Worm (Caenorhabditis elegans) whole organism, mixed stage, embryonic: ENCODE results near the gene dop-3.

Experiments
- M03D4.4 ChIP-seq: sonication (generic microtip); optimal IDR thresholded peaks from 2 replicates; lab custom pipeline; 2017; ENCODE audit warnings: mild to moderate bottlenecking, missing genetic modification characterization, missing compliant biosample characterization
- blmp-1 ChIP-seq: fragments of 150-350 bp; optimal IDR thresholded peaks from 2 replicates; lab custom pipeline; 2014; ENCODE audit warnings: missing biosample characterization, missing genetic modification characterization
- ceh-43 ChIP-seq: fragments of 200-800 bp; sonication (Bioruptor generic); optimal IDR thresholded peaks from 2 replicates; lab custom pipeline; 2018; ENCODE audit warnings: mild to moderate bottlenecking, missing genetic modification characterization, moderate library complexity, missing compliant biosample characterization
- ceh-83 ChIP-seq: fragments of 200-800 bp; sonication (Bioruptor generic); optimal IDR thresholded peaks from 2 replicates; lab custom pipeline; 2018; ENCODE audit warnings: mild to moderate bottlenecking, missing genetic modification characterization, missing compliant biosample characterization
- ces-1 ChIP-seq: fragments of 150-350 bp; optimal IDR thresholded peaks from 2 replicates; lab custom pipeline; 2014; ENCODE audit warnings: missing biosample characterization, missing genetic modification reagents, missing genetic modification characterization
- cnd-1 ChIP-seq: fragments of 200-800 bp; sonication (Bioruptor generic); optimal IDR thresholded peaks from 2 replicates; lab custom pipeline; 2018; ENCODE audit warnings: mild to moderate bottlenecking, missing genetic modification characterization, missing compliant biosample characterization
- drap-1 ChIP-seq: fragments of 200-800 bp; sonication (Bioruptor generic); optimal IDR thresholded peaks from 3 replicates; lab custom pipeline; 2018; ENCODE audit warnings: mild to moderate bottlenecking, missing genetic modification characterization, missing compliant biosample characterization
- elt-1 ChIP-seq: sonication (generic microtip); optimal IDR thresholded peaks from 2 replicates; lab custom pipeline; 2017; ENCODE audit warnings: missing genetic modification characterization, mild to moderate bottlenecking, missing compliant biosample characterization, antibody characterized with exemption, moderate library complexity, borderline replicate concordance; ENCODE audit not compliant: insufficient read depth
- elt-3 ChIP-seq: fragments of 150-350 bp; optimal IDR thresholded peaks from 2 replicates; lab custom pipeline; 2014; ENCODE audit warnings: missing biosample characterization, missing genetic modification characterization
- ham-2 ChIP-seq: fragments of 200-800 bp; sonication (Bioruptor generic); optimal IDR thresholded peaks from 2 replicates; lab custom pipeline; 2018; ENCODE audit warnings: mild to moderate bottlenecking, missing genetic modification characterization, missing compliant biosample characterization
- hlh-1 ChIP-seq: fragments of 150-350 bp; optimal IDR thresholded peaks from 2 replicates; lab custom pipeline; 2014; ENCODE audit warnings: missing biosample characterization, missing genetic modification reagents, missing genetic modification characterization
- lin-13 ChIP-seq: fragments of 150-350 bp; optimal IDR thresholded peaks from 2 replicates; lab custom pipeline; 2014; ENCODE audit warnings: missing biosample characterization, missing genetic modification characterization
- lin-32 ChIP-seq: fragments of 200-800 bp; sonication (Bioruptor generic); optimal IDR thresholded peaks from 2 replicates; lab custom pipeline; 2018; ENCODE audit warnings: mild to moderate bottlenecking, missing genetic modification characterization, missing compliant biosample characterization
- lsy-2 ChIP-seq: fragments of 150-350 bp; optimal IDR thresholded peaks from 2 replicates; lab custom pipeline; 2014; ENCODE audit warnings: missing biosample characterization, missing genetic modification characterization
- mab-5 ChIP-seq: fragments of 150-350 bp; optimal IDR thresholded peaks from 2 replicates; lab custom pipeline; 2014; ENCODE audit warnings: missing biosample characterization, missing genetic modification characterization
- mep-1 ChIP-seq: fragments of 150-350 bp; optimal IDR thresholded peaks from 2 replicates; lab custom pipeline; 2017; ENCODE audit warnings: missing biosample characterization, missing genetic modification reagents, missing genetic modification characterization, inconsistent platforms
- mls-2 ChIP-seq: sonication (generic microtip); optimal IDR thresholded peaks from 2 replicates; lab custom pipeline; 2016; ENCODE audit warnings: mild to moderate bottlenecking, missing genetic modification characterization, moderate library complexity, missing compliant biosample characterization
- nhr-12 ChIP-seq: fragments of 150-350 bp; optimal IDR thresholded peaks from 2 replicates; lab custom pipeline; 2014; ENCODE audit warnings: missing biosample characterization, missing genetic modification characterization
- nhr-237 ChIP-seq: fragments of 150-350 bp; optimal IDR thresholded peaks from 2 replicates; lab custom pipeline; 2014; ENCODE audit warnings: missing biosample characterization, missing genetic modification characterization
- nhr-28 ChIP-seq: fragments of 150-350 bp; optimal IDR thresholded peaks from 2 replicates; lab custom pipeline; 2014; ENCODE audit warnings: missing biosample characterization, missing genetic modification characterization
- nhr-76 ChIP-seq: sonication (generic microtip); optimal IDR thresholded peaks from 2 replicates; lab custom pipeline; 2017; ENCODE audit warnings: missing biosample characterization, missing genetic modification characterization
- pha-4 ChIP-seq: fragments of 150-350 bp; optimal IDR thresholded peaks from 2 replicates; lab custom pipeline; 2018; ENCODE audit warnings: missing biosample characterization, missing genetic modification reagents, missing genetic modification characterization
- snpc-4 ChIP-seq: fragments of 150-350 bp; optimal IDR thresholded peaks from 2 replicates; lab custom pipeline; 2014; ENCODE audit warnings: missing biosample characterization, missing genetic modification characterization
- sptf-1 ChIP-seq: sonication (generic microtip); optimal IDR thresholded peaks from 2 replicates; lab custom pipeline; 2017; ENCODE audit warnings: mild to moderate bottlenecking, missing genetic modification characterization, moderate library complexity, missing compliant biosample characterization
- tbx-8 ChIP-seq: fragments of 200-800 bp; sonication (Bioruptor generic); optimal IDR thresholded peaks from 2 replicates; lab custom pipeline; 2018; ENCODE audit warnings: mild to moderate bottlenecking, missing genetic modification characterization, moderate library complexity, missing compliant biosample characterization
- unc-120 ChIP-seq: sonication (generic microtip); optimal IDR thresholded peaks from 2 replicates; lab custom pipeline; 2017; ENCODE audit warnings: missing genetic modification characterization, missing compliant biosample characterization; ENCODE audit not compliant: poor library complexity, severe bottlenecking
- unc-39 ChIP-seq: fragments of 150-350 bp; optimal IDR thresholded peaks from 2 replicates; lab custom pipeline; 2014; ENCODE audit warnings: missing biosample characterization, missing genetic modification characterization
- unc-62 ChIP-seq: fragments of 150-350 bp; optimal IDR thresholded peaks from 2 replicates; lab custom pipeline; 2014; ENCODE audit warnings: missing biosample characterization, missing genetic modification reagents, missing genetic modification characterization
- zip-8 ChIP-seq: fragments of 150-350 bp; optimal IDR thresholded peaks from 2 replicates; lab custom pipeline; 2014; ENCODE audit warnings: missing biosample characterization, missing genetic modification characterization
- ztf-11 ChIP-seq: fragments of 150-350 bp; optimal IDR thresholded peaks from 2 replicates; lab custom pipeline; 2014; ENCODE audit warnings: missing biosample characterization, missing genetic modification characterization

dop-3 gene

DNA sequence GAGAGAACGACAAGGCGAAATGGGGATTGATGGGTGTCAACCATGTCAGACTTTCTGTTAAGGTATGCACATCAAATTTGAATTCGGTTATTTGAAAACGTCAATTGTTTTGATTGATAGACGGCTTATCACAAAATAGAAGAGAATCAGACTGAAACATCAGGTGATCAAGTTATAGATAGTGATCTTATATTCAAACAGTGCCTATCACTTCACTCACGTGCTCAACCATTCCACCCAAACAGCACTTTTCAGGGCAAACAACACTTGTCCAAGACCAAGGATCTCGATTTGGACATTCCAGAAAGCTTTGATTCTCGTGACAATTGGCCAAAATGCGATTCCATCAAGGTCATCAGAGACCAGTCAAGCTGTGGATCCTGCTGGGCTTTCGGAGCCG lies 38.1 kb upstream of the dop-3 start:
- TF ChIP-seq elt-3 (tag; lab: Kevin White, UChicago) (no peak), zip-8 (no peak), ham-2 (GFP tag; lab: Kevin White, UChicago) (no peak), pha-4 (tag; lab: Kevin White, UChicago) (no peak), nhr-28 (tag; lab: Kevin White, UChicago) (no peak), cnd-1 (tag; lab: Kevin White, UChicago) (no peak), drap-1 (GFP tag; lab: Kevin White, UChicago) (no peak), ceh-43 (GFP tag; lab: Kevin White, UChicago) (no peak), mls-2 (tag; lab: Kevin White, UChicago) (no peak), sptf-1 (tag; lab: Kevin White, UChicago) (no peak), blmp-1 (tag; lab: Kevin White, UChicago) (no peak), mab-5 (no peak), unc-120 (tag; lab: Kevin White, UChicago) (no peak), unc-62 (GFP tag; lab: Kevin White, UChicago) (no peak)

DNA sequence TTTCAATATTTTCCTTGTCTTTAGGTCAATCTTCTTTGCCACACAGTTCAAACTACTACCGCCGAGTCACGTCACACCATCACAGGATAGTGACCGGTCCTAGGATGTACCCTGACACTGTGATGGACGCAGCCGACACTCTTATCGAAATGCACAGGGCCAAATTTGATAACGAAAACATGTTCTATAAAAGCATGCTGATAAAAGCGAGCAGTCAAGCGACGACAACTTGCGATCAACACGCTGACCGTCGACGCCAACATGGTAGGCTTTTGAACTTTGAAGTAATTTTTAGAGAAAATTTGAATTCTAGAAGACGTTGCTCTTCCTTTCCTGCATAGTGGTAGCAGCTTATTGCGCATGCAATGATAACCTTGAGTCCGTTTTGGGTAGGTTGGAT lies 37.5 kb upstream of the dop-3 start, which contains the start of gene cpr-6:
cpr-6 (plus strand) TSS at position 217 of the 400 bp plus-strand sequence.
- TF ChIP-seq lin-32 (GFP tag; lab: Kevin White, UChicago) (no peak), mab-5 (no peak), nhr-28 (tag; lab: Kevin White, UChicago) (no peak), hlh-1 (tag; lab: Kevin White, UChicago) (no peak), ham-2 (GFP tag; lab: Kevin White, UChicago) (no peak), ceh-43 (GFP tag; lab: Kevin White, UChicago) (no peak), unc-120 (tag; lab: Kevin White, UChicago) (no peak), mep-1 (tag; lab: Kevin White, UChicago) (no peak), lin-13 (tag; lab: Kevin White, UChicago) (no peak), mls-2 (tag; lab: Kevin White, UChicago) (no peak), drap-1 (GFP tag; lab: Kevin White, UChicago) (no peak), lsy-2 (tag; lab: Kevin White, UChicago) (no peak), elt-1 (tag; lab: Kevin White, UChicago) (no peak), unc-62 (GFP tag; lab: Kevin White, UChicago) (no peak), nhr-12 (tag; lab: Kevin White, UChicago) (no peak), blmp-1 (tag; lab: Kevin White, UChicago) (no peak), cnd-1 (tag; lab: Kevin White, UChicago) (no peak), zip-8 (no peak), snpc-4 (tag; lab: Kevin White, UChicago) (no peak)

DNA sequence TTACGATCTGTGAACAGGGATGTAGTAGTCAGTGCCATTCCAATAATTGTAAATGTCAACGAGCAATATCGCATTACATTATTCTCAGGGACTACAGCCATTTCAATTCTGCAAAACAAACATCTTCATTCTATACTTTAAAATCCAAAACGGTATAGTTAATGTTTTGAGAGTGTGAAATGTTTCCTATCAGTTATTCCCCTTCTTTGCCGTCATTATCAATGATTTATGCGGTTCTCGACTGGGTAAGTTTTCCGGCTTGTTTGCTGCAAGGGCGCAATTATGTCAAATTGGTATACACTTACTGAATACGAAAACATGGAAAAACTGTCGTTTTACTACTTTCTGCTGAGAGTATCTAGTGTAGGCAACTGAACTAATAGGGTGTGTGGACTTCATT lies 33.6 kb upstream of the dop-3 start, which contains the start of gene F23G4.1:
F23G4.1 (minus strand) TSS at position 101 of the 400 bp plus-strand sequence.
- no peak for TF ChIP-seq mls-2 (tag; lab: Kevin White, UChicago)
- no peak for TF ChIP-seq zip-8
- no peak for TF ChIP-seq cnd-1 (tag; lab: Kevin White, UChicago)
- TF ChIP-seq nhr-28 (tag; lab: Kevin White, UChicago): no peak
- no peak for TF ChIP-seq blmp-1 (tag; lab: Kevin White, UChicago)
- TF ChIP-seq ces-1 (GFP tag; lab: Kevin White, UChicago): no peak
- TF ChIP-seq tbx-8: no peak
- no peak for TF ChIP-seq pha-4 (tag; lab: Kevin White, UChicago)
- no peak for TF ChIP-seq ceh-83 (GFP tag; lab: Kevin White, UChicago)
- no peak for TF ChIP-seq lin-13 (tag; lab: Kevin White, UChicago)
- TF ChIP-seq sptf-1 (tag; lab: Kevin White, UChicago): no peak
- TF ChIP-seq mab-5: no peak
- TF ChIP-seq nhr-76 (tag; lab: Kevin White, UChicago): no peak

DNA sequence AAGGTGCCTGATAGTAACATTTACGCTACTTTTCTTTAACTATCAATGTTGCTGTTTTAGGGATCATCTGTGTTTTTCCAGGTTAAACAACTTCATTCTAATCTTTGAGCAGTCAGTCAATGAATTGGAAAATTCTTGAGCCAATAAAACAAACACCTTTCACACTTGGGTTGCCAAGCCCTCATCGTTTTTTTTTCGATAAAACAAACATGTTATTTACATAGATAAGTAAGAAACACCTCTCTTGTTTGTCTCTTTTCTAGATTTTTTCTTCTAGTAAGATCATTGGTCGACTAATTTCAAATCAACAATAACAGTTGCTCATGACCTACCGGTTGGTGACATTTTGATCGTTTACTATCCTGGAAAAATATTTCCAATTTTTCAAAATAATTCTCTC lies 32.4 kb upstream of the dop-3 start:
- TF ChIP-seq ztf-11 (tag; lab: Kevin White, UChicago) (no peak), pha-4 (tag; lab: Kevin White, UChicago) (no peak), cnd-1 (tag; lab: Kevin White, UChicago) (no peak), unc-39 (no peak), elt-1 (tag; lab: Kevin White, UChicago) (no peak), ham-2 (GFP tag; lab: Kevin White, UChicago) (no peak), mep-1 (tag; lab: Kevin White, UChicago) (no peak), M03D4.4 (tag; lab: Kevin White, UChicago) (no peak), tbx-8 (no peak), ceh-43 (GFP tag; lab: Kevin White, UChicago) (no peak), nhr-237 (no peak), zip-8 (no peak), hlh-1 (tag; lab: Kevin White, UChicago) (no peak), sptf-1 (tag; lab: Kevin White, UChicago) (no peak), snpc-4 (tag; lab: Kevin White, UChicago) (no peak), ces-1 (GFP tag; lab: Kevin White, UChicago) (no peak), elt-3 (tag; lab: Kevin White, UChicago) (no peak), nhr-76 (tag; lab: Kevin White, UChicago) (no peak), ceh-83 (GFP tag; lab: Kevin White, UChicago) (no peak), lin-13 (tag; lab: Kevin White, UChicago) (no peak)
- TF ChIP-seq, all 35 proteins: peak for 0
